Worm (Caenorhabditis elegans): ENCODE results near the gene T23F2.3.

Gene T23F2.3

ce11 chrX:5467820-5468270, 44.3 kb downstream of the T23F2.3 start, which contains the start of gene dpyd-1:
TSS of gene dpyd-1 (plus strand) at chrX:5467870.
- TF ChIP-seq tbx-11 (GFP tag; IDR thresholded peaks at IDR 0.05) (no peak), F13C5.2 (tag; optimal IDR thresholded peaks at IDR 0.05) (no peak), sea-1 (GFP tag; conservative IDR thresholded peaks at IDR 0.05) (no peak), pes-1 (GFP tag; IDR thresholded peaks at IDR 0.05) (no peak), ceh-36 (tag; optimal IDR thresholded peaks at IDR 0.05) (no peak), hmbx-1 (tag; optimal IDR thresholded peaks at IDR 0.05) (no peak), aly-1 (tag; optimal IDR thresholded peaks at IDR 0.05) (no peak), hnd-1 (tag; optimal IDR thresholded peaks at IDR 0.05) (no peak), tra-4 (tag; optimal IDR thresholded peaks at IDR 0.05) (no peak), ama-1 (optimal IDR thresholded peaks at IDR 0.05) (no peak), ceh-13 (GFP tag; optimal IDR thresholded peaks at IDR 0.05) (no peak), scrt-1 (GFP tag; IDR thresholded peaks at IDR 0.05) (no peak)

ce11 chrX:5467308-5467707, 44.8 kb downstream of the T23F2.3 start:
- TF ChIP-seq ets-7 (tag; optimal IDR thresholded peaks at IDR 0.05), result no peak
- no peak for TF ChIP-seq B0310.2 (tag; optimal IDR thresholded peaks at IDR 0.05)
- TF ChIP-seq hmg-4 (GFP tag; optimal IDR thresholded peaks at IDR 0.05), result no peak
- TF ChIP-seq pes-1 (GFP tag; IDR thresholded peaks at IDR 0.05), result no peak
- TF ChIP-seq scrt-1 (GFP tag; IDR thresholded peaks at IDR 0.05), result no peak
- no peak for TF ChIP-seq F13C5.2 (tag; optimal IDR thresholded peaks at IDR 0.05)
- TF ChIP-seq tra-4 (tag; optimal IDR thresholded peaks at IDR 0.05), result no peak
- TF ChIP-seq hmbx-1 (tag; optimal IDR thresholded peaks at IDR 0.05), result no peak
- no peak for TF ChIP-seq flt-1 (GFP tag; IDR thresholded peaks at IDR 0.05)
- TF ChIP-seq aly-1 (tag; optimal IDR thresholded peaks at IDR 0.05), result no peak
- no peak for TF ChIP-seq tbx-11 (GFP tag; IDR thresholded peaks at IDR 0.05)
- no peak for TF ChIP-seq sea-1 (GFP tag; conservative IDR thresholded peaks at IDR 0.05)
- TF ChIP-seq ama-1 (optimal IDR thresholded peaks at IDR 0.05), result no peak
- no peak for TF ChIP-seq ceh-36 (tag; optimal IDR thresholded peaks at IDR 0.05)
- TF ChIP-seq hnd-1 (tag; optimal IDR thresholded peaks at IDR 0.05), result no peak
- no peak for TF ChIP-seq ceh-13 (GFP tag; optimal IDR thresholded peaks at IDR 0.05)
- no peak for TF ChIP-seq tbx-37 (GFP tag; conservative IDR thresholded peaks at IDR 0.05)

- TF ChIP-seq ets-7 (tag; optimal IDR thresholded peaks at IDR 0.05) (no peak), scrt-1 (GFP tag; IDR thresholded peaks at IDR 0.05) (no peak), hnd-1 (tag; optimal IDR thresholded peaks at IDR 0.05) (no peak), pes-1 (GFP tag; IDR thresholded peaks at IDR 0.05) (no peak), F13C5.2 (tag; optimal IDR thresholded peaks at IDR 0.05) (no peak), flt-1 (GFP tag; IDR thresholded peaks at IDR 0.05) (no peak), tra-4 (tag; optimal IDR thresholded peaks at IDR 0.05) (no peak)
Measured at ce11 chrX:5466149-5466548, 46.0 kb downstream of the T23F2.3 start.

- TF ChIP-seq F13C5.2 (tag; optimal IDR thresholded peaks at IDR 0.05), result no peak
- no peak for TF ChIP-seq aly-1 (tag; optimal IDR thresholded peaks at IDR 0.05)
- no peak for TF ChIP-seq pes-1 (GFP tag; IDR thresholded peaks at IDR 0.05)
- TF ChIP-seq tra-4 (tag; optimal IDR thresholded peaks at IDR 0.05), result no peak
- TF ChIP-seq sea-1 (GFP tag; conservative IDR thresholded peaks at IDR 0.05), result no peak
- TF ChIP-seq tbx-11 (GFP tag; IDR thresholded peaks at IDR 0.05), result no peak
- TF ChIP-seq ceh-36 (tag; optimal IDR thresholded peaks at IDR 0.05), result no peak
Measured at ce11 chrX:5465631-5466030, 46.5 kb downstream of the T23F2.3 start.
